Worm (Caenorhabditis elegans) whole organism, L1 larva: Measurements from ENCODE around the gene K08F4.3.
A peak's percentile ranks its signal among the peaks of the same experiment; 100 is the strongest.

Source experiments
- C04F5.9 ChIP-seq: sonication (generic microtip); optimal IDR thresholded peaks from 2 replicates; lab custom pipeline; 2016; ENCODE audit warnings: missing genetic modification characterization, missing compliant biosample characterization
- C16A3.4 ChIP-seq: fragments of 150-350 bp; optimal IDR thresholded peaks from 2 replicates; lab custom pipeline; 2014; ENCODE audit warnings: missing biosample characterization, missing genetic modification characterization
- F16B12.6 ChIP-seq: fragments of 150-350 bp; optimal IDR thresholded peaks from 2 replicates; lab custom pipeline; 2014; ENCODE audit warnings: missing biosample characterization, missing genetic modification characterization
- Y116A8C.19 ChIP-seq: sonication (generic microtip); optimal IDR thresholded peaks from 2 replicates; lab custom pipeline; 2016; ENCODE audit warnings: missing compliant biosample characterization, missing genetic modification characterization, borderline replicate concordance
- aha-1 ChIP-seq: fragments of 150-350 bp; optimal IDR thresholded peaks from 2 replicates; lab custom pipeline; 2014; ENCODE audit warnings: missing biosample characterization, missing genetic modification characterization
- aly-2 ChIP-seq: fragments of 150-350 bp; optimal IDR thresholded peaks from 2 replicates; lab custom pipeline; 2014; ENCODE audit warnings: missing biosample characterization, missing genetic modification characterization
- ama-1 ChIP-seq: fragments of 150-350 bp; optimal IDR thresholded peaks from 2 replicates; lab custom pipeline; 2014
- blmp-1 ChIP-seq: fragments of 150-350 bp; optimal IDR thresholded peaks from 2 replicates; lab custom pipeline; 2014; ENCODE audit warnings: missing biosample characterization, missing genetic modification characterization
- ceh-82 ChIP-seq, 3 experiments: fragments of 150-350 bp in 1 of 3; sonication (generic microtip) in 2 of 3; optimal IDR thresholded peaks; 2 replicates each; lab custom pipeline; 2014 to 2017; ENCODE audit warnings: missing biosample characterization in 3 of 3, missing genetic modification characterization in 3 of 3
- dpl-1 ChIP-seq, 3 experiments: fragments of 150-350 bp in 2 of 3; sonication (generic microtip) in 1 of 3; optimal IDR thresholded peaks; 2 replicates each; lab custom pipeline; 2014 to 2017; ENCODE audit warnings: missing biosample characterization in 3 of 3, missing genetic modification characterization in 3 of 3, missing genetic modification reagents in 3 of 3
- dsc-1 ChIP-seq: sonication (generic microtip); optimal IDR thresholded peaks from 2 replicates; lab custom pipeline; 2016; ENCODE audit warnings: mild to moderate bottlenecking, missing genetic modification characterization, missing compliant biosample characterization
- efl-1 ChIP-seq, 4 experiments: fragments of 150-350 bp; optimal IDR thresholded peaks in 3 of 4; peaks in 1 of 4; 1 replicate in 1 of 4; 2 replicates in 3 of 4; lab custom pipeline; 2014; ENCODE audit warnings: missing biosample characterization in 2 of 4, missing genetic modification characterization in 2 of 4, missing genetic modification reagents in 2 of 4
- efl-3 ChIP-seq: fragments of 200-800 bp; sonication (Bioruptor generic); optimal IDR thresholded peaks from 2 replicates; lab custom pipeline; 2018; ENCODE audit warnings: mild to moderate bottlenecking, missing genetic modification characterization, missing compliant biosample characterization
- egl-13 ChIP-seq: sonication (generic microtip); optimal IDR thresholded peaks from 2 replicates; lab custom pipeline; 2016; ENCODE audit warnings: missing genotype, missing genetic modification reagents, missing genetic modification characterization, missing compliant biosample characterization
- elt-3 ChIP-seq, 6 experiments: fragments of 150-350 bp in 1 of 6; sonication (generic microtip); optimal IDR thresholded peaks; 2 replicates each; lab custom pipeline; 2017 to 2018; ENCODE audit warnings: missing biosample characterization in 6 of 6, missing genetic modification characterization in 6 of 6, inconsistent platforms in 1 of 6
- ets-5 ChIP-seq: fragments of 200-800 bp; sonication (Bioruptor generic); IDR thresholded peaks from 2 replicates; pipeline ENCODE4 v1.3.6; 2022; ENCODE audit warnings: missing genetic modification characterization, missing compliant biosample characterization
- fkh-10 ChIP-seq: sonication (generic microtip); optimal IDR thresholded peaks from 2 replicates; lab custom pipeline; 2017; ENCODE audit warnings: missing biosample characterization, missing genetic modification reagents, missing genetic modification characterization
- fkh-8 ChIP-seq: sonication (generic microtip); optimal IDR thresholded peaks from 2 replicates; lab custom pipeline; 2016; ENCODE audit warnings: mild to moderate bottlenecking, missing genetic modification characterization, missing compliant biosample characterization
- grh-1 ChIP-seq: fragments of 200-800 bp; sonication (Bioruptor generic); IDR thresholded peaks from 2 replicates; pipeline ENCODE4 v1.3.6; 2022; ENCODE audit warnings: missing genetic modification reagents, missing genetic modification characterization, missing compliant biosample characterization
- irx-1 ChIP-seq: sonication (generic microtip); optimal IDR thresholded peaks from 2 replicates; lab custom pipeline; 2016; ENCODE audit warnings: missing genetic modification characterization, missing compliant biosample characterization
- isw-1 ChIP-seq: fragments of 200-800 bp; sonication (Bioruptor generic); IDR thresholded peaks from 2 replicates; pipeline ENCODE4 v1.3.6; 2022; ENCODE audit warnings: missing genetic modification characterization, missing compliant biosample characterization
- lin-13 ChIP-seq: fragments of 150-350 bp; optimal IDR thresholded peaks from 2 replicates; lab custom pipeline; 2014; ENCODE audit warnings: missing biosample characterization, missing genetic modification reagents, missing genetic modification characterization
- lin-14 ChIP-seq: fragments of 200-800 bp; sonication (Bioruptor generic); optimal IDR thresholded peaks from 2 replicates; lab custom pipeline; 2018; ENCODE audit warnings: mild to moderate bottlenecking, missing genetic modification characterization, moderate library complexity, missing compliant biosample characterization
- lin-15B ChIP-seq: fragments of 150-350 bp; sonication (generic microtip); optimal IDR thresholded peaks from 3 replicates; lab custom pipeline; 2014; ENCODE audit warnings: missing biosample characterization, missing genetic modification characterization
- lin-35 ChIP-seq, 2 experiments: fragments of 150-350 bp; optimal IDR thresholded peaks; 2 replicates each; lab custom pipeline; 2014; ENCODE audit warnings: missing biosample characterization in 2 of 2, missing genetic modification characterization in 2 of 2, missing genetic modification reagents in 2 of 2
- lir-3 ChIP-seq: sonication (generic microtip); optimal IDR thresholded peaks from 2 replicates; lab custom pipeline; 2016; ENCODE audit warnings: mild to moderate bottlenecking, missing genetic modification characterization, moderate library complexity, missing compliant biosample characterization; ENCODE audit not compliant: poor library complexity
- lsy-2 ChIP-seq, 2 experiments: fragments of 150-350 bp; optimal IDR thresholded peaks; 2 replicates each; lab custom pipeline; 2014; ENCODE audit warnings: missing biosample characterization in 2 of 2, missing genetic modification characterization in 2 of 2
- mdl-1 ChIP-seq, 2 experiments: fragments of 150-350 bp; optimal IDR thresholded peaks; 2 replicates each; lab custom pipeline; 2014 to 2017; ENCODE audit warnings: missing biosample characterization in 2 of 2, missing genetic modification characterization in 2 of 2, inconsistent platforms in 1 of 2
- mep-1 ChIP-seq: fragments of 150-350 bp; optimal IDR thresholded peaks from 2 replicates; lab custom pipeline; 2014; ENCODE audit warnings: missing biosample characterization, missing genetic modification characterization
- nhr-12 ChIP-seq: sonication (generic microtip); optimal IDR thresholded peaks from 2 replicates; lab custom pipeline; 2017; ENCODE audit warnings: missing biosample characterization, missing genetic modification characterization
- nhr-19 ChIP-seq: fragments of 200-800 bp; sonication (Bioruptor generic); conservative IDR thresholded peaks from 2 replicates; pipeline ENCODE4 v1.3.6; 2022; ENCODE audit warnings: missing genetic modification characterization, missing compliant biosample characterization
- nhr-20 ChIP-seq: sonication (generic microtip); optimal IDR thresholded peaks from 2 replicates; lab custom pipeline; 2016; ENCODE audit warnings: mild to moderate bottlenecking, missing genetic modification characterization, missing compliant biosample characterization
- nhr-47 ChIP-seq: sonication (generic microtip); optimal IDR thresholded peaks from 2 replicates; lab custom pipeline; 2016; ENCODE audit warnings: mild to moderate bottlenecking, missing genetic modification characterization, moderate library complexity, missing compliant biosample characterization
- nhr-71 ChIP-seq: sonication (generic microtip); optimal IDR thresholded peaks from 2 replicates; lab custom pipeline; 2016; ENCODE audit warnings: mild to moderate bottlenecking, missing genetic modification characterization, moderate library complexity, missing compliant biosample characterization
- nhr-76 ChIP-seq: sonication (generic microtip); optimal IDR thresholded peaks from 2 replicates; lab custom pipeline; 2017; ENCODE audit warnings: missing biosample characterization, missing genetic modification characterization
- nhr-77 ChIP-seq: fragments of 150-350 bp; optimal IDR thresholded peaks from 2 replicates; lab custom pipeline; 2014; ENCODE audit warnings: missing biosample characterization, missing genetic modification characterization
- nhr-85 ChIP-seq: sonication (generic microtip); peaks from one replicate; lab custom pipeline; 2016; ENCODE audit warnings: missing genetic modification characterization, inconsistent platforms, missing compliant biosample characterization
- nhr-90 ChIP-seq: sonication (generic microtip); optimal IDR thresholded peaks from 2 replicates; lab custom pipeline; 2016; ENCODE audit warnings: mild to moderate bottlenecking, missing genetic modification characterization, missing compliant biosample characterization; ENCODE audit not compliant: poor library complexity
- pag-3 ChIP-seq: sonication (generic microtip); optimal IDR thresholded peaks from 2 replicates; lab custom pipeline; 2017; ENCODE audit warnings: missing genetic modification characterization, mild to moderate bottlenecking, missing compliant biosample characterization, antibody characterized with exemption, borderline replicate concordance; ENCODE audit not compliant: insufficient read depth
- pqm-1 ChIP-seq: sonication (generic microtip); optimal IDR thresholded peaks from 3 replicates; lab custom pipeline; 2017; ENCODE audit warnings: missing biosample characterization, missing genetic modification characterization
- rnt-1 ChIP-seq: sonication (generic microtip); optimal IDR thresholded peaks from 2 replicates; lab custom pipeline; 2016; ENCODE audit warnings: mild to moderate bottlenecking, missing genetic modification characterization, moderate library complexity, missing compliant biosample characterization
- skn-1 ChIP-seq: fragments of 150-350 bp; optimal IDR thresholded peaks from 2 replicates; lab custom pipeline; 2014; ENCODE audit warnings: missing biosample characterization, missing genetic modification characterization
- snpc-4 ChIP-seq: fragments of 150-350 bp; optimal IDR thresholded peaks from 2 replicates; lab custom pipeline; 2014; ENCODE audit warnings: missing biosample characterization, missing genetic modification characterization
- snu-23 ChIP-seq: sonication (generic microtip); optimal IDR thresholded peaks from 2 replicates; lab custom pipeline; 2016; ENCODE audit warnings: missing genetic modification characterization, missing compliant biosample characterization
- sox-4 ChIP-seq: sonication (generic microtip); optimal IDR thresholded peaks from 2 replicates; lab custom pipeline; 2016; ENCODE audit warnings: missing genetic modification characterization, missing compliant biosample characterization
- swsn-7 ChIP-seq: sonication (generic microtip); optimal IDR thresholded peaks from 2 replicates; lab custom pipeline; 2016; ENCODE audit warnings: missing genetic modification characterization, missing compliant biosample characterization
- unc-130 ChIP-seq: fragments of 150-350 bp; optimal IDR thresholded peaks from 2 replicates; lab custom pipeline; 2017; ENCODE audit warnings: missing biosample characterization, missing genetic modification characterization, inconsistent platforms
- unc-86 ChIP-seq: sonication (generic microtip); optimal IDR thresholded peaks from 2 replicates; lab custom pipeline; 2016; ENCODE audit warnings: missing genetic modification characterization, missing compliant biosample characterization
- xbp-1 ChIP-seq: sonication (generic microtip); optimal IDR thresholded peaks from 2 replicates; lab custom pipeline; 2016; ENCODE audit warnings: missing genetic modification characterization, missing compliant biosample characterization
- zag-1 ChIP-seq: fragments of 150-350 bp; optimal IDR thresholded peaks from 2 replicates; lab custom pipeline; 2014; ENCODE audit warnings: missing biosample characterization, missing genetic modification characterization
- zip-4 ChIP-seq: fragments of 200-800 bp; sonication (Bioruptor generic); optimal IDR thresholded peaks from 2 replicates; lab custom pipeline; 2018; ENCODE audit warnings: mild to moderate bottlenecking, missing genetic modification characterization, moderate library complexity, missing compliant biosample characterization
- ztf-4 ChIP-seq: fragments of 150-350 bp; optimal IDR thresholded peaks from 2 replicates; lab custom pipeline; 2014; ENCODE audit warnings: missing biosample characterization, missing genetic modification characterization

K08F4.3 gene

ce11 chrIV:10151439-10151997 is 22.5 kb downstream of the K08F4.3 start, which contains the start of gene copg-1:
copg-1 (plus strand) TSS chrIV:10151947.
- TF ChIP-seq zip-4 (no peak), lin-14 (GFP tag; lab: Kevin White, UChicago) (peak; percentile 73), nhr-12 (no peak), ceh-82 (tag; optimal IDR thresholded peaks at IDR 0.05; lab: Kevin White, UChicago) (peak in 2 of 3 experiments; percentile 15 to 42), ama-1 (no peak), dsc-1 (peak; percentile 33), lir-3 (no peak), nhr-71 (tag; lab: Kevin White, UChicago) (peak; percentile 65), egl-13 (tag; lab: Kevin White, UChicago) (no peak), grh-1 (no peak), snu-23 (peak; percentile 66), mdl-1 (tag; optimal IDR thresholded peaks at IDR 0.05; lab: Kevin White, UChicago) (peak in 1 of 2 experiments; percentile 34), mep-1 (tag; lab: Kevin White, UChicago) (peak; percentile 91), ets-5 (GFP tag; lab: Robert Waterston, UW) (no peak), aly-2 (tag; lab: Kevin White, UChicago) (peak; percentile 4), aha-1 (no peak), unc-86 (tag; lab: Kevin White, UChicago) (peak; percentile 50), irx-1 (tag; lab: Kevin White, UChicago) (peak; percentile 33), C04F5.9 (tag; lab: Kevin White, UChicago) (no peak), C16A3.4 (peak; percentile 35), nhr-76 (tag; lab: Kevin White, UChicago) (no peak), nhr-85 (tag; lab: Kevin White, UChicago) (peak; percentile 48), zag-1 (tag; lab: Kevin White, UChicago) (no peak), xbp-1 (peak; percentile 57), isw-1 (GFP tag; lab: Robert Waterston, UW) (peak; percentile 34), sox-4 (tag; lab: Kevin White, UChicago) (no peak), dpl-1 (GFP tag; optimal IDR thresholded peaks at IDR 0.05; lab: Kevin White, UChicago) (peak; percentile 45 to 74 (median 62)), lin-15B (tag; lab: Kevin White, UChicago) (no peak), nhr-20 (tag; lab: Kevin White, UChicago) (peak; percentile 66), rnt-1 (tag; lab: Kevin White, UChicago) (peak; percentile 37), blmp-1 (tag; lab: Kevin White, UChicago) (peak; percentile 49), F16B12.6 (tag; lab: Kevin White, UChicago) (peak; percentile 91), fkh-8 (tag; lab: Kevin White, UChicago) (peak; percentile 28), efl-1 (optimal IDR thresholded peaks at IDR 0.05; lab: Kevin White, UChicago) (peak; percentile 56 to 64), efl-1 (GFP tag; optimal IDR thresholded peaks at IDR 0.05 in 1 of 2; lab: Kevin White, UChicago) (peak; percentile 69 to 94), ztf-4 (peak; percentile 13), snpc-4 (tag; lab: Kevin White, UChicago) (peak; percentile 32), skn-1 (tag; lab: Kevin White, UChicago) (peak; percentile 48), nhr-77 (tag; lab: Kevin White, UChicago) (peak; percentile 5), efl-3 (no peak), lin-13 (GFP tag; lab: Kevin White, UChicago) (peak; percentile 6), nhr-19 (GFP tag; lab: Robert Waterston, UW) (peak; percentile 20; the same call in 1 of the 2 replicates), lsy-2 (tag; optimal IDR thresholded peaks at IDR 0.05; lab: Kevin White, UChicago) (peak; percentile 89 to 97), lin-35 (GFP tag; optimal IDR thresholded peaks at IDR 0.05; lab: Kevin White, UChicago) (peak; percentile 64 to 74), unc-130 (tag; lab: Kevin White, UChicago) (peak; percentile 29), nhr-90 (tag; lab: Kevin White, UChicago) (peak; percentile 13), fkh-10 (GFP tag; lab: Kevin White, UChicago) (no peak), swsn-7 (tag; lab: Kevin White, UChicago) (peak; percentile 49), Y116A8C.19 (tag; lab: Kevin White, UChicago) (no peak), pqm-1 (tag; lab: Kevin White, UChicago) (no peak), elt-3 (tag; optimal IDR thresholded peaks at IDR 0.05; lab: Kevin White, UChicago) (peak in 2 of 6 experiments; percentile 37 to 62), nhr-47 (tag; lab: Kevin White, UChicago) (peak; percentile 67), pag-3 (tag; lab: Kevin White, UChicago) (no peak)
